Fruit fly (Drosophila melanogaster) whole organism, embryonic: ENCODE measurements around the gene Dif.
A peak's percentile ranks its signal among the peaks of the same experiment; 100 is the strongest.

Experiments
- Adf1 ChIP-seq: fragments of 200-800 bp; sonication (Bioruptor generic); IDR thresholded peaks from 2 replicates; pipeline ENCODE4 v1.3.6; 2022; ENCODE audit warnings: missing biosample characterization, missing genetic modification characterization
- CG10366 ChIP-seq: fragments of 200-800 bp; sonication (Bioruptor generic); IDR thresholded peaks from 2 replicates; pipeline ENCODE4 v1.3.6; 2022; ENCODE audit warnings: missing biosample characterization, missing genetic modification characterization
- CG10462 ChIP-seq: fragments of 200-800 bp; sonication (Bioruptor generic); optimal IDR thresholded peaks from 2 replicates; lab custom pipeline; 2016; ENCODE audit warnings: missing biosample characterization, missing genetic modification characterization
- CG11695 ChIP-seq: fragments of 200-800 bp; sonication (Bioruptor generic); IDR thresholded peaks from 3 replicates; pipeline ENCODE4 v1.3.6; 2022; ENCODE audit warnings: missing biosample characterization, missing genetic modification characterization
- CG12391 ChIP-seq: fragments of 200-800 bp; sonication (Bioruptor generic); optimal IDR thresholded peaks from 3 replicates; lab custom pipeline; 2018; ENCODE audit warnings: missing biosample characterization, mild to moderate bottlenecking, missing genetic modification characterization, moderate library complexity
- CG13775 ChIP-seq: fragments of 200-800 bp; sonication (Bioruptor generic); optimal IDR thresholded peaks from 3 replicates; lab custom pipeline; 2017; ENCODE audit warnings: missing biosample characterization, mild to moderate bottlenecking, missing genetic modification characterization
- CG15601 ChIP-seq: fragments of 200-800 bp; sonication (Bioruptor generic); optimal IDR thresholded peaks from 3 replicates; lab custom pipeline; 2019; ENCODE audit warnings: missing biosample characterization, mild to moderate bottlenecking, missing genetic modification characterization, moderate library complexity
- CG17361 ChIP-seq: fragments of 200-800 bp; sonication (Bioruptor generic); IDR thresholded peaks from 3 replicates; pipeline ENCODE4 v1.3.6; 2022; ENCODE audit warnings: missing biosample characterization, missing genetic modification characterization
- CG30431 ChIP-seq: fragments of 200-800 bp; sonication (Bioruptor generic); optimal IDR thresholded peaks from 2 replicates; lab custom pipeline; 2017; ENCODE audit warnings: missing biosample characterization, missing genetic modification characterization
- CG31224 ChIP-seq: fragments of 200-800 bp; sonication (Bioruptor generic); IDR thresholded peaks from 2 replicates; pipeline ENCODE4 v1.3.6; 2022; ENCODE audit warnings: missing biosample characterization, missing genetic modification characterization
- CG31365 ChIP-seq: fragments of 200-800 bp; sonication (Bioruptor generic); optimal IDR thresholded peaks from 2 replicates; lab custom pipeline; 2018; ENCODE audit warnings: missing biosample characterization, mild to moderate bottlenecking, missing genetic modification characterization
- CG31388 ChIP-seq: fragments of 200-800 bp; sonication (Bioruptor generic); optimal IDR thresholded peaks from 2 replicates; lab custom pipeline; 2016; ENCODE audit warnings: missing biosample characterization, missing genetic modification characterization
- CG3163 ChIP-seq: fragments of 200-800 bp; sonication (Bioruptor generic); optimal IDR thresholded peaks from 3 replicates; lab custom pipeline; 2016; ENCODE audit warnings: missing biosample characterization, missing genetic modification characterization
- CG34224 ChIP-seq: fragments of 200-800 bp; sonication (Bioruptor generic); IDR thresholded peaks from 3 replicates; pipeline ENCODE4 v1.3.6; 2022; ENCODE audit warnings: missing biosample characterization, missing genetic modification characterization; ENCODE audit not compliant: partially characterized antibody
- CG34422 ChIP-seq: fragments of 200-800 bp; sonication (Bioruptor generic); IDR thresholded peaks from 3 replicates; pipeline ENCODE4 v1.3.6; 2022; ENCODE audit warnings: missing biosample characterization, missing genetic modification characterization
- CG4707 ChIP-seq: fragments of 200-800 bp; sonication (Bioruptor generic); optimal IDR thresholded peaks from 2 replicates; lab custom pipeline; 2018; ENCODE audit warnings: missing biosample characterization, mild to moderate bottlenecking, missing genetic modification characterization, moderate library complexity
- CG6791 ChIP-seq: fragments of 200-800 bp; sonication (Bioruptor generic); IDR thresholded peaks from 3 replicates; pipeline ENCODE4 v1.3.6; 2022; ENCODE audit warnings: missing biosample characterization, missing genetic modification characterization; ENCODE audit not compliant: partially characterized antibody
- CG7745 ChIP-seq: fragments of 200-800 bp; sonication (Bioruptor generic); optimal IDR thresholded peaks from 2 replicates; lab custom pipeline; 2018; ENCODE audit warnings: missing biosample characterization, mild to moderate bottlenecking, missing genetic modification characterization, moderate library complexity
- CG7963 ChIP-seq: fragments of 200-800 bp; sonication (Bioruptor generic); IDR thresholded peaks from 3 replicates; pipeline ENCODE4 v1.3.6; 2022; ENCODE audit warnings: missing biosample characterization, missing genetic modification characterization; ENCODE audit not compliant: partially characterized antibody
- CG9797 ChIP-seq: fragments of 200-800 bp; sonication (Bioruptor generic); optimal IDR thresholded peaks from 3 replicates; lab custom pipeline; 2018; ENCODE audit warnings: missing biosample characterization, mild to moderate bottlenecking, missing genetic modification characterization
- Dbx ChIP-seq: fragments of 200-800 bp; sonication (Bioruptor generic); IDR thresholded peaks from 3 replicates; pipeline ENCODE4 v1.3.6; 2022; ENCODE audit warnings: missing biosample characterization, missing genetic modification characterization
- Dll ChIP-seq: fragments of 200-800 bp; sonication (Bioruptor generic); IDR thresholded peaks from 4 replicates; pipeline ENCODE4 v1.3.6; 2022; ENCODE audit warnings: missing biosample characterization, missing genetic modification characterization; ENCODE audit not compliant: partially characterized antibody
- Gsc ChIP-seq: fragments of 200-800 bp; sonication (Bioruptor generic); IDR thresholded peaks from 2 replicates; pipeline ENCODE4 v1.3.6; 2022; ENCODE audit warnings: missing biosample characterization, missing genetic modification characterization
- H2.0 ChIP-seq: fragments of 200-800 bp; sonication (Bioruptor generic); IDR thresholded peaks from 2 replicates; pipeline ENCODE4 v1.3.6; 2022; ENCODE audit warnings: missing biosample characterization, missing genetic modification characterization
- HmgZ ChIP-seq: fragments of 200-800 bp; sonication (Bioruptor generic); optimal IDR thresholded peaks from 2 replicates; lab custom pipeline; 2018; ENCODE audit warnings: missing biosample characterization, mild to moderate bottlenecking, missing genetic modification characterization
- Kr ChIP-seq: fragments of 200-800 bp; sonication (Bioruptor generic); optimal IDR thresholded peaks from 2 replicates; lab custom pipeline; 2017; ENCODE audit warnings: missing biosample characterization, mild to moderate bottlenecking, missing genetic modification characterization
- Max ChIP-seq: fragments of 200-800 bp; sonication (Bioruptor generic); optimal IDR thresholded peaks from 2 replicates; lab custom pipeline; 2016; ENCODE audit warnings: missing biosample characterization, mild to moderate bottlenecking, missing genetic modification characterization
- Med ChIP-seq: fragments of 200-800 bp; sonication (Bioruptor generic); peaks from one replicate; lab custom pipeline; 2016; ENCODE audit warnings: missing biosample characterization, missing genetic modification characterization, mild to moderate bottlenecking, inconsistent platforms, moderate library complexity
- NK7.1 ChIP-seq: fragments of 200-800 bp; sonication (Bioruptor generic); optimal IDR thresholded peaks from 3 replicates; lab custom pipeline; 2016; ENCODE audit warnings: missing biosample characterization, missing genetic modification characterization
- amos ChIP-seq: fragments of 200-800 bp; sonication (Bioruptor generic); IDR thresholded peaks from 2 replicates; pipeline ENCODE4 v1.3.6; 2022; ENCODE audit warnings: missing biosample characterization, missing genetic modification characterization; ENCODE audit not compliant: partially characterized antibody
- ara ChIP-seq: fragments of 200-800 bp; sonication (Bioruptor generic); IDR thresholded peaks from 2 replicates; pipeline ENCODE4 v1.3.6; 2022; ENCODE audit warnings: missing biosample characterization, missing genetic modification characterization
- bbx ChIP-seq: fragments of 200-800 bp; sonication (Bioruptor generic); IDR thresholded peaks from 2 replicates; pipeline ENCODE4 v1.3.6; 2022; ENCODE audit warnings: missing biosample characterization, missing genetic modification characterization; ENCODE audit not compliant: partially characterized antibody
- bsh ChIP-seq, 2 experiments: fragments of 200-800 bp; sonication (Bioruptor generic); optimal IDR thresholded peaks; 2 replicates each; lab custom pipeline; 2017 to 2018; ENCODE audit warnings: mild to moderate bottlenecking in 2 of 2, missing biosample characterization in 2 of 2, missing genetic modification characterization in 2 of 2, moderate library complexity in 1 of 2
- chn ChIP-seq: fragments of 200-800 bp; sonication (Bioruptor generic); optimal IDR thresholded peaks from 2 replicates; lab custom pipeline; 2016; ENCODE audit warnings: missing biosample characterization, missing genetic modification characterization
- disco-r ChIP-seq: fragments of 200-800 bp; sonication (Bioruptor generic); optimal IDR thresholded peaks from 2 replicates; lab custom pipeline; 2016; ENCODE audit warnings: missing biosample characterization, missing genetic modification characterization
- dpn ChIP-seq, 2 experiments: fragments of 200-800 bp; sonication (Bioruptor generic); optimal IDR thresholded peaks; 3 replicates each; lab custom pipeline; 2016; ENCODE audit warnings: missing biosample characterization in 2 of 2, missing genetic modification characterization in 2 of 2
- hb ChIP-seq: fragments of 200-800 bp; sonication (Bioruptor generic); IDR thresholded peaks from 3 replicates; pipeline ENCODE4 v1.3.6; 2022; ENCODE audit warnings: missing biosample characterization, missing genetic modification characterization; ENCODE audit not compliant: partially characterized antibody
- hkb ChIP-seq, 2 experiments: fragments of 200-800 bp in 1 of 2; fragments of >200 bp in 1 of 2; sonication (Bioruptor generic) in 1 of 2; IDR thresholded peaks in 1 of 2; optimal IDR thresholded peaks in 1 of 2; 2 replicates each; pipeline versions ENCODE4 v1.3.6 to Lab custom; 2017 to 2022; ENCODE audit warnings: missing biosample characterization in 1 of 2, missing genetic modification characterization in 1 of 2
- insv ChIP-seq, 2 experiments: fragments of 200-800 bp; sonication (Bioruptor generic); optimal IDR thresholded peaks; 3 replicates each; lab custom pipeline; 2016 to 2018; ENCODE audit warnings: missing biosample characterization in 2 of 2, missing genetic modification characterization in 2 of 2
- jumu ChIP-seq: fragments of 200-800 bp; sonication (Bioruptor generic); optimal IDR thresholded peaks from 3 replicates; lab custom pipeline; 2016; ENCODE audit warnings: missing biosample characterization, missing genetic modification characterization
- ken ChIP-seq: fragments of 200-800 bp; sonication (Bioruptor generic); IDR thresholded peaks from 3 replicates; pipeline ENCODE4 v1.3.6; 2022; ENCODE audit warnings: missing biosample characterization, missing genetic modification characterization
- knrl ChIP-seq: fragments of 200-800 bp; sonication (Bioruptor generic); IDR thresholded peaks from 3 replicates; pipeline ENCODE4 v1.3.6; 2022; ENCODE audit warnings: missing biosample characterization, missing genetic modification characterization; ENCODE audit not compliant: partially characterized antibody
- odd ChIP-seq: fragments of 200-800 bp; sonication (Bioruptor generic); optimal IDR thresholded peaks from 2 replicates; lab custom pipeline; 2017; ENCODE audit warnings: missing biosample characterization, mild to moderate bottlenecking, missing genetic modification characterization
- p53 ChIP-seq: fragments of 200-800 bp; sonication (Bioruptor generic); optimal IDR thresholded peaks from 2 replicates; lab custom pipeline; 2016; ENCODE audit warnings: missing biosample characterization, missing genetic modification characterization
- row ChIP-seq: fragments of 200-800 bp; sonication (Bioruptor generic); IDR thresholded peaks from 3 replicates; pipeline ENCODE4 v1.3.6; 2022; ENCODE audit warnings: missing biosample characterization, missing genetic modification characterization
- tgo ChIP-seq: fragments of 200-800 bp; sonication (Bioruptor generic); IDR thresholded peaks from 3 replicates; pipeline ENCODE4 v1.3.6; 2022; ENCODE audit warnings: missing biosample characterization, missing genetic modification characterization
- toy ChIP-seq: fragments of 200-800 bp; sonication (Bioruptor generic); IDR thresholded peaks from 2 replicates; pipeline ENCODE4 v1.3.6; 2022; ENCODE audit warnings: missing biosample characterization, missing genetic modification characterization

Dif gene

DNA sequence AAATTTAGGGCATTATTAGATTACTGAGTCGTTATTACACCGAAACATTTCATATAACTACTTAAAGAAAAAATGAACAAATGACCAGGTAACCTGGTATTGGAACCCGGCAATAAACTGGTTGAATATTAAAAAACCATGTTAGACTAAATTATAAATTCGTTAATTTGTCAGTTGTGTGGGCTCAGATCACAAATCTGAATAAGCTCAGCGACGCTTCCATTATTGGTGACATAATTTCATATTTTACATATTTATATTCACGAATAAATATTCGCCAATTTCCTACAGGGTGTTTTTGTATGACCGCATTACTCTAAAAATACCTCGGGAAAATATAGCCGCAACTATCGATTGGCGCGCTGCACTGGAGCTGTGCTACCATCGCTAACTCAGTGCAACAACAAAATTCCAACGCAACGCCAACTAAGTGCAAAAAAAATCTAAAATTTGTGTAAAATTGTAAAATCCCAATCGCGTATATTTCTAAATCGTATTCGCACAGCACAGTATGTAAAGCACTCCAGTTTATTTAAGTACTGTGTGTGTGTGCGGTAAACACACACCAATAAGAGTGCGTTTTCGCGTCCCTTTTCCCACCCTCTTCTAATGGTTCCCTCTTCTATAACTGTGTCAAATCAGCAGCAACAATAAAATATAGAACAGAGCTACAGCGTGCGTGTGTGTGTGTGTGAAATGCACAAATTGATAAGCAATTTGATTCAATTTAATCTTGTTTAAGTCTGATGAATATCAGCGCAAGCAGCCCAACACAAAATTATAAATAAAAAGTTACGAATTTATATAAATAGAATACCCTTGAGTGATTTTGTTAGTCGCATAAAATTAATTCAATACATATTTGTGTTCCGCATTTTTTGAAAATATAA is 48.4 kb downstream of the Dif start, which contains the start of gene CLIP-190 (continued):
- peak; percentile 72; the same call in 2 of the 3 replicates for TF ChIP-seq CG7963 (GFP tag; lab: Robert Waterston, UW)
- TF ChIP-seq CG3163 (GFP tag; lab: Kevin White, UChicago) = no peak
- TF ChIP-seq row (GFP tag; lab: Robert Waterston, UW) = peak; percentile 87
- 0 out of 3 replicates have a peak, but pooled peaks have one; percentile 13 for TF ChIP-seq CG17361 (GFP tag; lab: Robert Waterston, UW)
- TF ChIP-seq CG31388 (GFP tag; lab: Kevin White, UChicago) = no peak
- TF ChIP-seq CG4707 (GFP tag; lab: Kevin White, UChicago) = no peak
- no peak for TF ChIP-seq CG30431 (GFP tag; lab: Kevin White, UChicago)
- no peak for TF ChIP-seq H2.0
- TF ChIP-seq bsh (GFP tag; optimal IDR thresholded peaks at IDR 0.05; lab: Kevin White, UChicago) = no peak
- TF ChIP-seq CG12391 = no peak
- no peak for TF ChIP-seq NK7.1 (GFP tag; lab: Kevin White, UChicago)
- no peak for TF ChIP-seq CG15601 (tag; lab: Kevin White, UChicago)
- peak; percentile 70 for TF ChIP-seq knrl
- TF ChIP-seq Gsc (GFP tag; lab: Robert Waterston, UW) = no peak
- no peak for TF ChIP-seq CG10366 (GFP tag; lab: Robert Waterston, UW)
- TF ChIP-seq toy (GFP tag; lab: Robert Waterston, UW) = no peak
- TF ChIP-seq CG31224 (GFP tag; lab: Robert Waterston, UW) = no peak
- TF ChIP-seq Adf1 (GFP tag; lab: Robert Waterston, UW) = no peak
- peak; percentile 52 for TF ChIP-seq CG9797 (GFP tag; lab: Kevin White, UChicago)
- TF ChIP-seq CG31365 (tag; lab: Kevin White, UChicago) = no peak
- peak; percentile 70; the same call in 2 of the 3 replicates for TF ChIP-seq CG34422 (GFP tag; lab: Robert Waterston, UW)
- TF ChIP-seq CG11695 = no peak
- peak; percentile 81 for TF ChIP-seq bbx (GFP tag; lab: Robert Waterston, UW)
- no peak for TF ChIP-seq disco-r (GFP tag; lab: Kevin White, UChicago)
- peak; percentile 78 for TF ChIP-seq Med
- TF ChIP-seq chn (GFP tag; lab: Kevin White, UChicago) = peak; percentile 29
- TF ChIP-seq CG7745 (tag; lab: Kevin White, UChicago) = no peak
- TF ChIP-seq ara (GFP tag; lab: Robert Waterston, UW) = no peak
- peak; percentile 3 for TF ChIP-seq jumu
- 0 out of 3 replicates have a peak, but pooled peaks have one; percentile 20 for TF ChIP-seq tgo
- TF ChIP-seq HmgZ = peak; percentile 7
- TF ChIP-seq ken (GFP tag; lab: Robert Waterston, UW) = 0 out of 3 replicates have a peak, but pooled peaks have one; percentile 24
- TF ChIP-seq CG6791 (GFP tag; lab: Robert Waterston, UW) = peak; percentile 85
- TF ChIP-seq amos = peak; percentile 82; the same call in 1 of the 2 replicates
- no peak for TF ChIP-seq CG13775 (GFP tag; lab: Kevin White, UChicago)
- peak; percentile 64; the same call in 2 of the 4 replicates for TF ChIP-seq Dll
- TF ChIP-seq dpn (GFP tag; optimal IDR thresholded peaks at IDR 0.05; lab: Kevin White, UChicago) = peak; percentile 8 to 26
- TF ChIP-seq Dbx (GFP tag; lab: Robert Waterston, UW) = 0 out of 3 replicates have a peak, but pooled peaks have one; percentile 21
- TF ChIP-seq odd (GFP tag; lab: Kevin White, UChicago) = no peak
- TF ChIP-seq Max = no peak
- TF ChIP-seq hkb (optimal IDR thresholded peaks at IDR 0.05; lab: Kevin White, UChicago) = no peak
- no peak for TF ChIP-seq hkb (GFP tag; IDR thresholded peaks at IDR 0.05; lab: Robert Waterston, UW)
- TF ChIP-seq insv (GFP tag; optimal IDR thresholded peaks at IDR 0.05; lab: Kevin White, UChicago) = no peak
- no peak for TF ChIP-seq Kr (GFP tag; lab: Kevin White, UChicago)
- peak; percentile 50; the same call in 2 of the 3 replicates for TF ChIP-seq CG34224 (GFP tag; lab: Robert Waterston, UW)
- no peak for TF ChIP-seq CG10462 (GFP tag; lab: Kevin White, UChicago)
- TF ChIP-seq p53 (GFP tag; lab: Kevin White, UChicago) = no peak
- no peak; the same call in 2 of the 3 replicates for TF ChIP-seq hb (GFP tag; lab: Robert Waterston, UW)
